Worm (Caenorhabditis elegans) whole organism, L3 larva: ENCODE measurements around the gene frm-3.

Experiments
- R02D3.7 ChIP-seq: fragments of 150-350 bp; optimal IDR thresholded peaks from 2 replicates; lab custom pipeline; 2014; ENCODE audit warnings: missing biosample characterization, missing genetic modification characterization
- ZK546.5 ChIP-seq: sonication (generic microtip); optimal IDR thresholded peaks from 2 replicates; lab custom pipeline; 2017; ENCODE audit warnings: missing biosample characterization, missing genetic modification characterization
- aly-2 ChIP-seq: fragments of 150-350 bp; optimal IDR thresholded peaks from 2 replicates; lab custom pipeline; 2014; ENCODE audit warnings: missing biosample characterization, missing genetic modification characterization
- ama-1 ChIP-seq: fragments of 150-350 bp; optimal IDR thresholded peaks from 2 replicates; lab custom pipeline; 2018
- ceh-82 ChIP-seq: fragments of 150-350 bp; optimal IDR thresholded peaks from 2 replicates; lab custom pipeline; 2014; ENCODE audit warnings: missing biosample characterization, missing genetic modification characterization
- ceh-9 ChIP-seq: sonication (generic microtip); optimal IDR thresholded peaks from 2 replicates; lab custom pipeline; 2018; ENCODE audit warnings: missing biosample characterization, missing genetic modification characterization
- daf-12 ChIP-seq: fragments of 150-350 bp; optimal IDR thresholded peaks from 2 replicates; lab custom pipeline; 2014; ENCODE audit warnings: missing biosample characterization, missing genetic modification reagents, missing genetic modification characterization
- egl-27 ChIP-seq: sonication (generic microtip); optimal IDR thresholded peaks from 4 replicates; lab custom pipeline; 2017; ENCODE audit warnings: missing biosample characterization, missing genetic modification reagents, missing genetic modification characterization
- egl-5 ChIP-seq: fragments of 150-350 bp; optimal IDR thresholded peaks from 2 replicates; lab custom pipeline; 2017; ENCODE audit warnings: missing biosample characterization, missing genetic modification reagents, missing genetic modification characterization, inconsistent platforms
- elt-1 ChIP-seq: fragments of 150-350 bp; optimal IDR thresholded peaks from 2 replicates; lab custom pipeline; 2014; ENCODE audit warnings: missing biosample characterization, missing genetic modification characterization
- elt-2 ChIP-seq: sonication (generic microtip); optimal IDR thresholded peaks from 2 replicates; lab custom pipeline; 2016; ENCODE audit warnings: missing genetic modification reagents, mild to moderate bottlenecking, missing genetic modification characterization, missing compliant biosample characterization
- fkh-2 ChIP-seq: fragments of 150-350 bp; optimal IDR thresholded peaks from 2 replicates; lab custom pipeline; 2014; ENCODE audit warnings: missing biosample characterization, missing genetic modification reagents, missing genetic modification characterization
- hmg-11 ChIP-seq: sonication (generic microtip); optimal IDR thresholded peaks from 2 replicates; lab custom pipeline; 2016; ENCODE audit warnings: missing genetic modification characterization, missing compliant biosample characterization
- jun-1 ChIP-seq: fragments of 150-350 bp; optimal IDR thresholded peaks from 2 replicates; lab custom pipeline; 2014; ENCODE audit warnings: missing biosample characterization, missing genetic modification reagents, missing genetic modification characterization
- lin-39 ChIP-seq: fragments of 150-350 bp; optimal IDR thresholded peaks from 2 replicates; lab custom pipeline; 2018; ENCODE audit warnings: missing biosample characterization, missing genetic modification reagents, missing genetic modification characterization
- mml-1 ChIP-seq: fragments of 150-350 bp; sonication (generic microtip); optimal IDR thresholded peaks from 3 replicates; lab custom pipeline; 2014; ENCODE audit warnings: missing biosample characterization, missing genetic modification characterization
- nfya-1 ChIP-seq: sonication (generic microtip); optimal IDR thresholded peaks from 2 replicates; lab custom pipeline; 2017; ENCODE audit warnings: missing genetic modification characterization, mild to moderate bottlenecking, missing compliant biosample characterization, antibody characterized with exemption, moderate library complexity; ENCODE audit not compliant: insufficient read depth
- nhr-11 ChIP-seq: fragments of 150-350 bp; optimal IDR thresholded peaks from 2 replicates; lab custom pipeline; 2014; ENCODE audit warnings: missing biosample characterization, missing genetic modification characterization
- nhr-12 ChIP-seq: fragments of 150-350 bp; optimal IDR thresholded peaks from 2 replicates; lab custom pipeline; 2014; ENCODE audit warnings: missing biosample characterization, missing genetic modification characterization
- nhr-23 ChIP-seq: fragments of 150-350 bp; optimal IDR thresholded peaks from 2 replicates; lab custom pipeline; 2014; ENCODE audit warnings: missing biosample characterization, missing genetic modification reagents, missing genetic modification characterization
- nhr-237 ChIP-seq: fragments of 150-350 bp; optimal IDR thresholded peaks from 2 replicates; lab custom pipeline; 2014; ENCODE audit warnings: missing biosample characterization, missing genetic modification characterization
- nhr-25 ChIP-seq: sonication (generic microtip); optimal IDR thresholded peaks from 2 replicates; lab custom pipeline; 2017; ENCODE audit warnings: missing biosample characterization, missing genetic modification characterization
- nhr-28 ChIP-seq: fragments of 150-350 bp; optimal IDR thresholded peaks from 2 replicates; lab custom pipeline; 2014; ENCODE audit warnings: missing biosample characterization, missing genetic modification characterization
- nhr-43 ChIP-seq: sonication (generic microtip); optimal IDR thresholded peaks from 2 replicates; lab custom pipeline; 2016; ENCODE audit warnings: mild to moderate bottlenecking, missing genetic modification characterization, missing compliant biosample characterization; ENCODE audit not compliant: poor library complexity, severe bottlenecking
- nhr-67 ChIP-seq: fragments of 150-350 bp; optimal IDR thresholded peaks from 2 replicates; lab custom pipeline; 2014; ENCODE audit warnings: missing biosample characterization, missing genetic modification characterization
- pha-4 ChIP-seq: fragments of 150-350 bp; optimal IDR thresholded peaks from 2 replicates; lab custom pipeline; 2014; ENCODE audit warnings: missing biosample characterization, missing genetic modification reagents, missing genetic modification characterization
- pqm-1 ChIP-seq: fragments of 150-350 bp; optimal IDR thresholded peaks from 2 replicates; lab custom pipeline; 2017; ENCODE audit warnings: missing biosample characterization, missing genetic modification characterization, inconsistent platforms
- sea-2 ChIP-seq: fragments of 150-350 bp; sonication (generic microtip); optimal IDR thresholded peaks from 4 replicates; lab custom pipeline; 2014; ENCODE audit warnings: missing biosample characterization, missing genetic modification reagents, missing genetic modification characterization
- snpc-4 ChIP-seq: fragments of 150-350 bp; optimal IDR thresholded peaks from 2 replicates; lab custom pipeline; 2014; ENCODE audit warnings: missing biosample characterization, missing genetic modification characterization
- unc-39 ChIP-seq: sonication (generic microtip); optimal IDR thresholded peaks from 4 replicates; lab custom pipeline; 2017; ENCODE audit warnings: missing biosample characterization, missing genetic modification characterization
- unc-62 ChIP-seq: fragments of 150-350 bp; sonication (generic microtip); optimal IDR thresholded peaks from 4 replicates; lab custom pipeline; 2014; ENCODE audit warnings: missing biosample characterization, missing genetic modification reagents, missing genetic modification characterization
- zag-1 ChIP-seq: fragments of 150-350 bp; optimal IDR thresholded peaks from 2 replicates; lab custom pipeline; 2014; ENCODE audit warnings: missing biosample characterization, missing genetic modification characterization
- ztf-4 ChIP-seq: fragments of 150-350 bp; optimal IDR thresholded peaks from 2 replicates; lab custom pipeline; 2014; ENCODE audit warnings: missing biosample characterization, missing genetic modification characterization

frm-3 gene

DNA sequence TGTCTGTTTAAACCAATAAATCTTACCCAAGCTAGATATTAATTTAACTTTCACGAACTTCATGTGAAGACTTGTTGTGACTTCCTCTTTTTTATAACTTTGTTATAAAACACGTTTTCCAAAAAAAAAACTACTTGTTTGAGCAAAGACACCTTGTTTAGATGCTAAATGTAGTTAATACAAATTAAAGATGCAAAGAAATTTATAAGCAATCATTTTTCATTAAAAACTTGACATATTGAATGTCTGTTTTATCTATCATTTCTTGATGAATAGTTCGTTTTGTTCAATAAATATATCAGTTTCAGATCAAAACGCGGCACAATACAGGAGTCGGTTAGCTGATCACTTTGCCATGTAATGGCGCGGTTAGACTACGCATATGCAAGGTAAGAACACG is at the start of gene frm-3:
frm-3 (plus strand) TSS at position 301 of the 400 bp plus-strand sequence.
- no peak for TF ChIP-seq ama-1 (lab: Kevin White, UChicago)
- no peak for TF ChIP-seq egl-5
- no peak for TF ChIP-seq nfya-1
- TF ChIP-seq R02D3.7 (tag; lab: Kevin White, UChicago), result no peak
- TF ChIP-seq nhr-28 (tag; lab: Kevin White, UChicago), result no peak
- no peak for TF ChIP-seq mml-1
- TF ChIP-seq fkh-2 (tag; lab: Kevin White, UChicago), result no peak
- TF ChIP-seq nhr-25 (tag; lab: Kevin White, UChicago), result no peak
- TF ChIP-seq elt-1 (tag; lab: Kevin White, UChicago), result no peak
- no peak for TF ChIP-seq zag-1 (tag; lab: Kevin White, UChicago)

DNA sequence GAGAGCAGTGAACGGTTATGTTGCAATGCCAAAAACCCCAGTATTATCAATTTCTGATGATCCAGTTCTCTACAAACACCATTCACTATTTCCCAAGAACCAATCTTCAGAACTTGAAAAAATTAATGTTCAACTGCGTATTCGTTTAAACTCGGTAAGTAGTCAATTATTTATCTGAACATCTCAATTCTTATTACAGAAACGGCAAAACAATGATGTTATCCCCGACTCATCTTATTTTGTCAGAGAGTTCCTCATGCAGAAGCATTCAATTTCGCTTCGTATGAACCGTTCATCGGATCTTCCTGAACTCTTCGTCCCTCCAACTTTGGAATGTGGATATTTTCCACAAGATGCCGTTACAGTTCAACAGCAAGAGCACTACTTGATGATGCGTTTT is 48.6 kb upstream of the frm-3 start:
- TF ChIP-seq nhr-67 (tag; lab: Kevin White, UChicago) (no peak), pqm-1 (tag; lab: Kevin White, UChicago) (no peak), sea-2 (GFP tag; lab: Kevin White, UChicago) (no peak), ceh-9 (no peak), ZK546.5 (no peak), pha-4 (tag; lab: Kevin White, UChicago) (no peak)
- TF ChIP-seq, all 47 proteins: peak for 0

ce11 chrX:11533543-11534003 is 38.7 kb upstream of the frm-3 start, which contains the start of gene C35C5.8:
TSS of gene C35C5.8 (plus strand) at chrX:11533593.
- TF ChIP-seq R02D3.7 (tag; lab: Kevin White, UChicago), result no peak
- TF ChIP-seq nhr-237 (tag; lab: Kevin White, UChicago), result no peak
- no peak for TF ChIP-seq daf-12 (tag; lab: Kevin White, UChicago)
- TF ChIP-seq lin-39 (tag; lab: Kevin White, UChicago), result no peak
- no peak for TF ChIP-seq ztf-4 (tag; lab: Kevin White, UChicago)
- no peak for TF ChIP-seq sea-2 (GFP tag; lab: Kevin White, UChicago)
- no peak for TF ChIP-seq egl-27 (tag; lab: Kevin White, UChicago)
- TF ChIP-seq nhr-28 (tag; lab: Kevin White, UChicago), result no peak
- no peak for TF ChIP-seq nhr-25 (tag; lab: Kevin White, UChicago)
- TF ChIP-seq pqm-1 (tag; lab: Kevin White, UChicago), result peak; percentile 4
- no peak for TF ChIP-seq nhr-12 (tag; lab: Kevin White, UChicago)
- TF ChIP-seq nhr-43, result peak; percentile 6
- TF ChIP-seq snpc-4, result no peak
- no peak for TF ChIP-seq nhr-23
- TF ChIP-seq, all 47 proteins: peak for 2

DNA sequence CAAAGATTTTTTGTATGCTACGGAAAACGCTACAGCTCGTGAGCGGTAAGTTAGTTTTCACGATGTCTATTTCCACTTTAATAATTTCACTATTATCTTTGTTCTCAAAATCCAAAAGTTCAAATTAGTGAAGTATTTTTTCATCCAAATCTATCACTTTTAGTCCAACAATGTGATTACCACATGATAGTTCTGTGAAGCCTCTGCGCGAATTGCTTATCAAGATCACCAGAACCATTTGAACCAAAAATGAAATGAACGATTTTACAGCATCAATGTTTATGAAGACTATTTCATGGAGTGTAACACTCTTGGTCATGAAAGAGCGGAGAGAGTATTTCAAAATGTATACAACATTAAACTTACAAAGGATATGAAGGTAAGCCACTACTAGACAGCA is 37.9 kb upstream of the frm-3 start:
- TF ChIP-seq unc-39 (tag; lab: Kevin White, UChicago), result no peak
- peak; percentile 1 for TF ChIP-seq nhr-43

DNA sequence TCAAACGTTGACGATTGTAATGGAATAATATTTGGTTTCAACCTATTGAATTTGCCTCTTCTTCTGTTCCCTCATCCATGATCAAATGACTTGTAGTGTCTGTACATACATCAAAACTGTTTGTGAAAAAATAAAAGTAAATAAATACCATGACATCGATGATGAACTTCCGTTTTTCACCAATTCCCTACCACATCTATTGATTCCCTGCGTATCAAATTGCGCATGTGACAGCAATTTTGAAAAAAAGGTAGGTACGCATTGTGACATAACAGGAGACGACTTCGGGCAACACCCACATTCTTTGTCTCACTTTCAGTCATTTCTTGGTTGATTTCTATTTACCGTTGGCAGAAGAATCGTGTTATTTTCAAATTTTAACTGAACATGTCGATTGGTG is 35.9 kb upstream of the frm-3 start, which contains the start of gene C35C5.9:
C35C5.9 (plus strand) TSS at position 161 of the 400 bp plus-strand sequence.
- TF ChIP-seq jun-1 (tag; lab: Kevin White, UChicago) (no peak), nhr-25 (tag; lab: Kevin White, UChicago) (peak; percentile 11), nhr-67 (tag; lab: Kevin White, UChicago) (no peak), nhr-23 (peak; percentile 15), ceh-82 (no peak), hmg-11 (tag; lab: Kevin White, UChicago) (no peak), unc-62 (GFP tag; lab: Kevin White, UChicago) (no peak), aly-2 (no peak)

DNA sequence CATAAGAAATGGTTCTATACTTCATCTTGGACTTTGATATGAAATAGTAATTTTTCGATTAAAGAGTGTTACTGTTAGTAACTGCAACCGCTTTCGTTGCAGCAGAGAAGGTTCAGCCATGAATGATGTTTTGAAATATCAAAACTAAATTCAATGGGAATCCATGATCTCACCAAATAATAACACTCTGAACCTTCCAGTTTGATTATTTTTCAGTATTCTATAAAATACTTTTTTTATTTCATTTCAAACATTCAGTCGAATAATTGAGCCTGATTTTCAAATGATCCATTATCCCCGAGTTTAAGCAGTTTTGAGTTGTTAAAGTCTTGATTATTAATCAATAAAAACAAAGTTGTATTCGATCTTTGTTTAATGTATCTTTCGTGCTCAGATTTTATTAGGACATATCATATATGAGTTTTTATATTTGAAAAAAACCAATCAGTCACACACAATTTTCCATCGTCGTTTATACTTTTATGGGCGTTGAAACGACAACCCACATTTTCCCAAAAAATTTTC is 35.0 kb upstream of the frm-3 start, which contains the start of gene gcp-2.2:
gcp-2.2 (plus strand) TSS at position 475 of the 525 bp plus-strand sequence.
- no peak for TF ChIP-seq nhr-11 (tag; lab: Kevin White, UChicago)
- no peak for TF ChIP-seq snpc-4
- no peak for TF ChIP-seq nhr-23
- no peak for TF ChIP-seq elt-2 (tag; lab: Kevin White, UChicago)
